Fruit fly (Drosophila melanogaster): ENCODE results near the gene CG5196.

dm6 chr3R:12459879-12460522, 51.9 kb downstream of the CG5196 start, which contains the start of the genes CG5961 and Polr3C:
- TF ChIP-seq Sox102F (GFP tag; optimal IDR thresholded peaks at IDR 0.05) (no peak), esn (GFP tag; optimal IDR thresholded peaks at IDR 0.05) (peak; percentile 19), CG6854 (GFP tag; optimal IDR thresholded peaks at IDR 0.05) (no peak), CG16779 (tag; optimal IDR thresholded peaks at IDR 0.05) (no peak), net (GFP tag; optimal IDR thresholded peaks at IDR 0.05) (no peak), CG9139 (GFP tag; optimal IDR thresholded peaks at IDR 0.05) (no peak), Blimp-1 (GFP tag; optimal IDR thresholded peaks at IDR 0.05) (no peak), fd59A (GFP tag; optimal IDR thresholded peaks at IDR 0.05) (no peak)

Measured in whole organism, prepupa.